Worm (Caenorhabditis elegans) whole organism, young adult: ENCODE measurements around the gene F44E2.6.
A peak's percentile ranks its signal among the peaks of the same experiment; 100 is the strongest.

Source experiments
- B0019.2 ChIP-seq: fragments of 200-800 bp; sonication (Bioruptor generic); conservative IDR thresholded peaks from 2 replicates; pipeline ENCODE4 v1.3.6; 2022; ENCODE audit warnings: missing genetic modification reagents, missing genetic modification characterization, missing compliant biosample characterization
- B0261.1 ChIP-seq: sonication (generic microtip); optimal IDR thresholded peaks from 2 replicates; lab custom pipeline; 2016; ENCODE audit warnings: mild to moderate bottlenecking, missing genetic modification characterization, moderate library complexity, missing compliant biosample characterization
- C06A6.2 ChIP-seq: fragments of 200-800 bp; sonication (Bioruptor generic); conservative IDR thresholded peaks from 2 replicates; pipeline ENCODE4 v1.3.6; 2022; ENCODE audit warnings: missing genetic modification characterization, missing compliant biosample characterization
- F33H1.4 ChIP-seq: fragments of 200-800 bp; sonication (Bioruptor generic); IDR thresholded peaks from 2 replicates; pipeline ENCODE4 v1.3.6; 2022; ENCODE audit warnings: missing genetic modification reagents, missing genetic modification characterization, missing compliant biosample characterization
- F57C9.4 ChIP-seq: sonication (generic microtip); optimal IDR thresholded peaks from 2 replicates; lab custom pipeline; 2017; ENCODE audit warnings: mild to moderate bottlenecking, missing genetic modification characterization, missing compliant biosample characterization
- K12H6.12 ChIP-seq: fragments of 200-800 bp; sonication (Bioruptor generic); optimal IDR thresholded peaks from 2 replicates; lab custom pipeline; 2018; ENCODE audit warnings: mild to moderate bottlenecking, missing genetic modification characterization, missing compliant biosample characterization
- Y53G8AR.9 ChIP-seq: fragments of 200-800 bp; sonication (Bioruptor generic); conservative IDR thresholded peaks from 2 replicates; pipeline ENCODE4 v1.3.6; 2022; ENCODE audit warnings: missing genetic modification reagents, missing genetic modification characterization, missing compliant biosample characterization
- Y56A3A.18 ChIP-seq: fragments of 200-800 bp; sonication (Bioruptor generic); IDR thresholded peaks from 2 replicates; pipeline ENCODE4 v1.3.6; 2022; ENCODE audit warnings: missing genetic modification reagents, missing genetic modification characterization, missing compliant biosample characterization
- Y79H2A.3 ChIP-seq: fragments of 200-800 bp; sonication (Bioruptor generic); conservative IDR thresholded peaks from 2 replicates; pipeline ENCODE4 v1.3.6; 2022; ENCODE audit warnings: missing genetic modification reagents, missing genetic modification characterization, missing compliant biosample characterization
- Y95B8A.8 ChIP-seq: fragments of 200-800 bp; sonication (Bioruptor generic); IDR thresholded peaks from 2 replicates; pipeline ENCODE4 v1.3.6; 2022; ENCODE audit warnings: missing genetic modification reagents, missing genetic modification characterization, missing compliant biosample characterization
- ama-1 ChIP-seq, 3 experiments: fragments of 150-350 bp in 1 of 3; sonication (generic microtip) in 2 of 3; optimal IDR thresholded peaks; 2 replicates each; lab custom pipeline; 2014 to 2018; ENCODE audit warnings: missing biosample characterization in 2 of 3, missing genetic modification characterization in 2 of 3, missing genetic modification reagents in 2 of 3
- atf-7 ChIP-seq: sonication (generic microtip); optimal IDR thresholded peaks from 2 replicates; lab custom pipeline; 2017; ENCODE audit warnings: mild to moderate bottlenecking, missing genetic modification characterization, missing compliant biosample characterization
- bed-1 ChIP-seq: fragments of 200-800 bp; sonication (Bioruptor generic); IDR thresholded peaks from 2 replicates; pipeline ENCODE4 v1.3.6; 2022; ENCODE audit warnings: missing genetic modification reagents, missing genetic modification characterization, missing compliant biosample characterization
- ceh-27 ChIP-seq: fragments of 200-800 bp; sonication (Bioruptor generic); optimal IDR thresholded peaks from 2 replicates; lab custom pipeline; 2018; ENCODE audit warnings: mild to moderate bottlenecking, missing genetic modification characterization, moderate library complexity, missing compliant biosample characterization
- ceh-40 ChIP-seq: fragments of 200-800 bp; sonication (Bioruptor generic); IDR thresholded peaks from 2 replicates; pipeline ENCODE4 v1.3.6; 2022; ENCODE audit warnings: missing genetic modification characterization, missing compliant biosample characterization
- ceh-58 ChIP-seq: fragments of 200-800 bp; sonication (Bioruptor generic); IDR thresholded peaks from 2 replicates; pipeline ENCODE4 v1.3.6; 2022; ENCODE audit warnings: missing genetic modification characterization, missing compliant biosample characterization
- ceh-91 ChIP-seq: fragments of 200-800 bp; sonication (Bioruptor generic); IDR thresholded peaks from 2 replicates; pipeline ENCODE4 v1.3.6; 2022; ENCODE audit warnings: missing genetic modification reagents, missing genetic modification characterization, missing compliant biosample characterization
- chd-7 ChIP-seq: sonication (generic microtip); optimal IDR thresholded peaks from 2 replicates; lab custom pipeline; 2016; ENCODE audit warnings: mild to moderate bottlenecking, missing genetic modification characterization, moderate library complexity, missing compliant biosample characterization
- dpff-1 ChIP-seq: sonication (generic microtip); optimal IDR thresholded peaks from 2 replicates; lab custom pipeline; 2017; ENCODE audit warnings: mild to moderate bottlenecking, missing genetic modification characterization, missing compliant biosample characterization
- efl-1 ChIP-seq: fragments of 150-350 bp; optimal IDR thresholded peaks from 2 replicates; lab custom pipeline; 2014; ENCODE audit warnings: missing biosample characterization, missing genetic modification reagents, missing genetic modification characterization
- egl-44 ChIP-seq: fragments of 200-800 bp; sonication (Bioruptor generic); IDR thresholded peaks from 2 replicates; pipeline ENCODE4 v1.3.6; 2022; ENCODE audit warnings: missing genetic modification reagents, missing genetic modification characterization, missing compliant biosample characterization
- egrh-3 ChIP-seq: fragments of 200-800 bp; sonication (Bioruptor generic); IDR thresholded peaks from 2 replicates; pipeline ENCODE4 v1.3.6; 2022; ENCODE audit warnings: missing genetic modification reagents, missing genetic modification characterization, missing compliant biosample characterization
- ets-4 ChIP-seq: fragments of 200-800 bp; sonication (Bioruptor generic); optimal IDR thresholded peaks from 2 replicates; lab custom pipeline; 2018; ENCODE audit warnings: mild to moderate bottlenecking, missing genetic modification characterization, missing compliant biosample characterization
- fkh-3 ChIP-seq: sonication (generic microtip); optimal IDR thresholded peaks from 2 replicates; lab custom pipeline; 2016; ENCODE audit warnings: mild to moderate bottlenecking, missing genetic modification characterization, missing compliant biosample characterization
- gei-17 ChIP-seq: fragments of 200-800 bp; sonication (Bioruptor generic); optimal IDR thresholded peaks from 2 replicates; lab custom pipeline; 2018; ENCODE audit warnings: mild to moderate bottlenecking, missing genetic modification characterization, missing compliant biosample characterization
- lin-40 ChIP-seq: sonication (generic microtip); optimal IDR thresholded peaks from 2 replicates; lab custom pipeline; 2016; ENCODE audit warnings: missing genetic modification characterization, mild to moderate bottlenecking, missing compliant biosample characterization, missing genotype, missing genetic modification reagents
- lin-54 ChIP-seq: fragments of 200-800 bp; sonication (Bioruptor generic); optimal IDR thresholded peaks from 2 replicates; lab custom pipeline; 2018; ENCODE audit warnings: mild to moderate bottlenecking, missing genetic modification characterization, missing compliant biosample characterization
- lsl-1 ChIP-seq: fragments of 200-800 bp; sonication (Bioruptor generic); optimal IDR thresholded peaks from 2 replicates; lab custom pipeline; 2018; ENCODE audit warnings: mild to moderate bottlenecking, missing genetic modification characterization, moderate library complexity, missing compliant biosample characterization
- mcd-1 ChIP-seq: fragments of 200-800 bp; sonication (Bioruptor generic); IDR thresholded peaks from 2 replicates; pipeline ENCODE4 v1.3.6; 2022; ENCODE audit warnings: missing genetic modification reagents, missing genetic modification characterization, missing compliant biosample characterization
- mes-4 ChIP-seq: sonication (generic microtip); optimal IDR thresholded peaks from 2 replicates; lab custom pipeline; 2016; ENCODE audit warnings: missing genotype, missing genetic modification characterization, missing compliant biosample characterization
- nfya-1 ChIP-seq: sonication (generic microtip); optimal IDR thresholded peaks from 2 replicates; lab custom pipeline; 2017; ENCODE audit warnings: antibody characterized with exemption, missing compliant biosample characterization, missing genetic modification characterization, borderline replicate concordance; ENCODE audit not compliant: insufficient read depth
- nfyb-1 ChIP-seq: fragments of 200-800 bp; sonication (Bioruptor generic); IDR thresholded peaks from 2 replicates; pipeline ENCODE4 v1.3.6; 2022; ENCODE audit warnings: missing genetic modification reagents, missing genetic modification characterization, missing compliant biosample characterization
- nhr-80 ChIP-seq: sonication (generic microtip); optimal IDR thresholded peaks from 2 replicates; lab custom pipeline; 2016; ENCODE audit warnings: missing genetic modification characterization, missing compliant biosample characterization
- pha-4 ChIP-seq: fragments of 150-350 bp; sonication (generic microtip); optimal IDR thresholded peaks from 2 replicates; lab custom pipeline; 2014; ENCODE audit warnings: missing biosample characterization, missing genetic modification reagents, missing genetic modification characterization
- rcor-1 ChIP-seq: fragments of 200-800 bp; sonication (Bioruptor generic); IDR thresholded peaks from 2 replicates; pipeline ENCODE4 v1.3.6; 2022; ENCODE audit warnings: missing genetic modification reagents, missing genetic modification characterization, missing compliant biosample characterization
- rpc-1 ChIP-seq, 2 experiments: fragments of 150-350 bp in 1 of 2; sonication (generic microtip) in 1 of 2; optimal IDR thresholded peaks; 2 replicates each; lab custom pipeline; 2014 to 2018; ENCODE audit warnings: missing biosample characterization in 1 of 2, missing genetic modification characterization in 1 of 2, missing genetic modification reagents in 1 of 2, missing genotype in 1 of 2
- sea-2 ChIP-seq: fragments of 200-800 bp; sonication (Bioruptor generic); IDR thresholded peaks from 2 replicates; pipeline ENCODE4 v1.3.6; 2022; ENCODE audit warnings: missing genetic modification characterization, missing compliant biosample characterization
- snpc-1.3 ChIP-seq: sonication (generic microtip); optimal IDR thresholded peaks from 2 replicates; lab custom pipeline; 2017; ENCODE audit warnings: missing genetic modification characterization, mild to moderate bottlenecking, missing compliant biosample characterization, antibody characterized with exemption, moderate library complexity, missing genotype, missing genetic modification reagents; ENCODE audit not compliant: insufficient read depth
- snpc-3.4 ChIP-seq: sonication (generic microtip); optimal IDR thresholded peaks from 2 replicates; lab custom pipeline; 2017; ENCODE audit warnings: missing genetic modification characterization, mild to moderate bottlenecking, missing compliant biosample characterization, antibody characterized with exemption, moderate library complexity, missing genotype, missing genetic modification reagents
- tbp1 ChIP-seq: fragments of 200-800 bp; sonication (Bioruptor generic); optimal IDR thresholded peaks from 2 replicates; lab custom pipeline; 2018; ENCODE audit warnings: mild to moderate bottlenecking, missing genetic modification characterization, missing compliant biosample characterization
- tlf-1 ChIP-seq: fragments of 200-800 bp; sonication (Bioruptor generic); optimal IDR thresholded peaks from 2 replicates; lab custom pipeline; 2018; ENCODE audit warnings: mild to moderate bottlenecking, missing genetic modification characterization, missing compliant biosample characterization
- unc-62 ChIP-seq: fragments of 150-350 bp; optimal IDR thresholded peaks from 2 replicates; lab custom pipeline; 2014; ENCODE audit warnings: missing biosample characterization, missing genetic modification reagents, missing genetic modification characterization
- zfh-2 ChIP-seq: fragments of 200-800 bp; sonication (Bioruptor generic); conservative IDR thresholded peaks from 2 replicates; pipeline ENCODE4 v1.3.6; 2022; ENCODE audit warnings: missing genetic modification reagents, missing genetic modification characterization, missing compliant biosample characterization
- zim-3 ChIP-seq: sonication (generic microtip); optimal IDR thresholded peaks from 2 replicates; lab custom pipeline; 2017; ENCODE audit warnings: mild to moderate bottlenecking, missing genetic modification characterization, moderate library complexity, missing compliant biosample characterization
- ztf-18 ChIP-seq: sonication (generic microtip); optimal IDR thresholded peaks from 2 replicates; lab custom pipeline; 2016; ENCODE audit warnings: missing genotype, mild to moderate bottlenecking, missing genetic modification characterization, missing compliant biosample characterization
- ztf-3 ChIP-seq: fragments of 200-800 bp; sonication (Bioruptor generic); optimal IDR thresholded peaks from 2 replicates; lab custom pipeline; 2018; ENCODE audit warnings: mild to moderate bottlenecking, missing genetic modification characterization, missing compliant biosample characterization

F44E2.6 gene

DNA sequence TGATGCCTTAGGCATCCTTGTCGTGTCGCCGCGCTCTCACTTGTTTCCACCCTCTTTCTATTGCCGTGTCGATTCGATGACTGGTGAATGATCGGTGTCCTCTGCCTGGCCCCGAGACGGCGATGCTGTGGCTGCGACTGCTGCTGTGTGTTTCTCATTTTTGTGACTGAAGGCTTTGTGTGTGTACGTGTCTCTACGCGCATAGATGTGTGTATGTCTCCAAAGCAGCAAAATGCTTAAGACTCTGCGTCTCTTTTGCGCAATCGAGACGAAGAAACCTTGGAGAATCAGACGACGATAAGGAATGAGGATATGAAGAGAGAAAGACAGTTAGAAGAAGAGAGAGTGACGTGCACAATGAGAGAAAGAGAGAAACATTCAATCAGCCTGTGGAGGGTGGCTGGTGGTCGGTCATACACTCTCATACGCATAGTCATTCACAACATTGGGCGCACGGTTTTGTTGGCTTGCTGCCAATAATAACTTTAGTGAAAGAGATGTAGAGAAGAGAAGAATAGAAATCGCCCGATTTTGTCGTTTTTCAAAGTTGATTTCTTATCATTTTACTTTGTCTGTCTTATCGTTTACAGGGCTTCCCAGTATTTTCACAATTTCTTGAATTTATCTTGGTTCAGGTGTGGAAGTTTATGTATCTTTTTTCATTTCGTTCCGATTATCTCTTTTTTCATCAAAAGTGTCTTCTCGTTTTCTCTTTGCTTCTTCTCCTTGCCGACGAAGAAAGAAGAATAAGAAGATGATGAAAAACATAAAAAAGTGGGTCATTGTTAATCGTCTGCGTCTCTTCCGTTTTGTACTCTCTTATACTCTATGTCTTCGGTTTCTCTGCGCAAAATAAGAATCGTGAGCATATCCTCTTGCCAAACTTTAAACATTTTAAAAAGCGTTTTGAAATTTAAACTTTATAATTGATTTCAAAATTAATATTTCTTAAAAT is 42.9 kb downstream of the F44E2.6 start (continued):
- TF ChIP-seq efl-1 (GFP tag; lab: Kevin White, UChicago), result no peak
- TF ChIP-seq nfya-1 (tag; lab: Kevin White, UChicago), result no peak
- no peak for TF ChIP-seq F57C9.4
- peak; percentile 83 for TF ChIP-seq ztf-3 (GFP tag; lab: Kevin White, UChicago)
- peak; percentile 88 for TF ChIP-seq nfyb-1
- TF ChIP-seq ceh-27 (GFP tag; lab: Kevin White, UChicago), result peak; percentile 90
- TF ChIP-seq bed-1 (GFP tag; lab: Robert Waterston, UW), result no peak
- peak; percentile 98 for TF ChIP-seq K12H6.12
- no peak; the same call in 1 of the 2 replicates for TF ChIP-seq egl-44 (GFP tag; lab: Robert Waterston, UW)
- TF ChIP-seq nhr-80 (tag; lab: Kevin White, UChicago), result peak; percentile 99
- TF ChIP-seq unc-62 (GFP tag; lab: Kevin White, UChicago), result peak; percentile 89
- peak; percentile 57 for TF ChIP-seq tbp1 (GFP tag; lab: Kevin White, UChicago)
- TF ChIP-seq pha-4 (tag; lab: Kevin White, UChicago), result peak; percentile 90
- TF ChIP-seq ceh-40 (GFP tag; lab: Robert Waterston, UW), result no peak
- TF ChIP-seq chd-7 (tag; lab: Kevin White, UChicago), result peak; percentile 94
- TF ChIP-seq lin-40 (tag; lab: Kevin White, UChicago), result peak; percentile 96
- TF ChIP-seq lsl-1 (GFP tag; lab: Kevin White, UChicago), result no peak
- TF ChIP-seq Y95B8A.8, result no peak
- TF ChIP-seq rcor-1 (GFP tag; lab: Robert Waterston, UW), result peak; percentile 33; the same call in 1 of the 2 replicates
- TF ChIP-seq Y53G8AR.9 (GFP tag; lab: Robert Waterston, UW), result 0 out of 2 replicates have a peak, but pooled peaks have one; percentile 72
- no peak for TF ChIP-seq ama-1 (optimal IDR thresholded peaks at IDR 0.05; lab: Kevin White, UChicago)
- no peak for TF ChIP-seq ama-1 (GFP tag; optimal IDR thresholded peaks at IDR 0.05; lab: Kevin White, UChicago)
- peak; percentile 69 for TF ChIP-seq mcd-1 (GFP tag; lab: Robert Waterston, UW)
- no peak for TF ChIP-seq mes-4 (tag; lab: Kevin White, UChicago)
- TF ChIP-seq ztf-18, result peak; percentile 77
- TF ChIP-seq dpff-1 (tag; lab: Kevin White, UChicago), result no peak
- TF ChIP-seq sea-2 (GFP tag; lab: Robert Waterston, UW), result no peak
- TF ChIP-seq Y56A3A.18, result 0 out of 2 replicates have a peak, but pooled peaks have one; percentile 21
- no peak for TF ChIP-seq Y79H2A.3
- peak; percentile 78 for TF ChIP-seq ets-4
- TF ChIP-seq egrh-3 (GFP tag; lab: Robert Waterston, UW), result peak; percentile 53; the same call in 1 of the 2 replicates
- no peak for TF ChIP-seq B0019.2 (GFP tag; lab: Robert Waterston, UW)
- peak; percentile 35; the same call in 1 of the 2 replicates for TF ChIP-seq F33H1.4 (GFP tag; lab: Robert Waterston, UW)
- TF ChIP-seq zfh-2 (GFP tag; lab: Robert Waterston, UW), result peak; percentile 97
- peak; percentile 98 for TF ChIP-seq atf-7
- TF ChIP-seq C06A6.2 (GFP tag; lab: Robert Waterston, UW), result peak; percentile 68
- peak; percentile 80 for TF ChIP-seq tlf-1 (GFP tag; lab: Kevin White, UChicago)
- no peak for TF ChIP-seq zim-3
- peak; percentile 53 for TF ChIP-seq snpc-3.4 (tag; lab: Kevin White, UChicago)
- no peak for TF ChIP-seq ceh-58 (GFP tag; lab: Robert Waterston, UW)
- TF ChIP-seq gei-17 (GFP tag; lab: Kevin White, UChicago), result peak; percentile 73
- TF ChIP-seq fkh-3 (tag; lab: Kevin White, UChicago), result no peak
- no peak for TF ChIP-seq ceh-91 (GFP tag; lab: Robert Waterston, UW)
- TF ChIP-seq B0261.1 (tag; lab: Kevin White, UChicago), result no peak
- TF ChIP-seq lin-54 (GFP tag; lab: Kevin White, UChicago), result peak; percentile 67
- TF ChIP-seq rpc-1 (optimal IDR thresholded peaks at IDR 0.05; lab: Kevin White, UChicago), result no peak
- no peak for TF ChIP-seq rpc-1 (tag; optimal IDR thresholded peaks at IDR 0.05; lab: Kevin White, UChicago)
- TF ChIP-seq snpc-1.3 (tag; lab: Kevin White, UChicago), result peak; percentile 48
